Worm (Caenorhabditis elegans) whole organism, L3 larva: ENCODE results near the gene nhr-120.
A peak's percentile ranks its signal among the peaks of the same experiment; 100 is the strongest.

Source experiments
- elt-2 ChIP-seq: sonication (generic microtip); optimal IDR thresholded peaks from 2 replicates; lab custom pipeline; 2016; ENCODE audit warnings: missing genetic modification reagents, mild to moderate bottlenecking, missing genetic modification characterization, missing compliant biosample characterization
- fkh-10 ChIP-seq: sonication (generic microtip); optimal IDR thresholded peaks from 2 replicates; lab custom pipeline; 2017; ENCODE audit warnings: missing biosample characterization, missing genetic modification reagents, missing genetic modification characterization
- nfya-1 ChIP-seq: sonication (generic microtip); optimal IDR thresholded peaks from 2 replicates; lab custom pipeline; 2017; ENCODE audit warnings: missing genetic modification characterization, mild to moderate bottlenecking, missing compliant biosample characterization, antibody characterized with exemption, moderate library complexity; ENCODE audit not compliant: insufficient read depth
- nhr-11 ChIP-seq: fragments of 150-350 bp; optimal IDR thresholded peaks from 2 replicates; lab custom pipeline; 2014; ENCODE audit warnings: missing biosample characterization, missing genetic modification characterization
- nhr-25 ChIP-seq: sonication (generic microtip); optimal IDR thresholded peaks from 2 replicates; lab custom pipeline; 2017; ENCODE audit warnings: missing biosample characterization, missing genetic modification characterization
- nhr-28 ChIP-seq: fragments of 150-350 bp; optimal IDR thresholded peaks from 2 replicates; lab custom pipeline; 2014; ENCODE audit warnings: missing biosample characterization, missing genetic modification characterization

DNA sequence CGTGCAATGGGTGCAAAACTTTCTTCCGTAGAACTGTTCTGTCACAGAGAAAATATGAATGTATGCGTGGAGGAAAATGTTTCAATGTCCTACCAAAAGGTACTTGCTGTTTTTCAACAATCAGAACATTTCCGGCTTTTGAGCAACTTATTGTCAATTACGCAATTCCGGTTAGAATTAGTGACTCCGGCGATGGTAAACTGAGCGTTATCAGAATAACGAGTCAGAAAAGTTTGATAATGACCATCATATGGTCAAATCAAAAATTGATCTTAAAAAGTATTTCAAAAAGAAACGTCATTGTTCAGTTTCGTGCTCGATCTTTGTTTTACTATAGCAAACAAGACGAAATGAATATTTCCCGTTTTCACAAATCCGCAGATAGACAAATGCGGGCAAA is 16.4 kb upstream of the nhr-120 start:
- TF ChIP-seq elt-2 (tag; lab: Kevin White, UChicago) = peak; percentile 60
- TF ChIP-seq nfya-1 (tag; lab: Kevin White, UChicago) = no peak
- no peak for TF ChIP-seq nhr-28 (tag; lab: Kevin White, UChicago)
- TF ChIP-seq fkh-10 (GFP tag; lab: Kevin White, UChicago) = no peak
- TF ChIP-seq nhr-11 (tag; lab: Kevin White, UChicago) = no peak
- TF ChIP-seq nhr-25 (tag; lab: Kevin White, UChicago) = no peak
